Fruit fly (Drosophila melanogaster) S2 (cell line): Measurements from ENCODE around the gene cyst.

Experiments
- CG8478 ChIP-seq: fragments of >200 bp; optimal IDR thresholded peaks from 2 replicates; lab custom pipeline; 2018
- CTCF ChIP-seq, 2 experiments: fragments of >200 bp; optimal IDR thresholded peaks; 2 replicates each; lab custom pipeline; 2018

The cyst gene

dm6 chr2L:19518636-19519086 lies 10.1 kb upstream of the cyst start, which contains the start of gene CG10132:
Gene CG10132 (plus strand): TSS chr2L:19518824.
- TF ChIP-seq CG8478 (lab: Kevin White, UChicago) (no peak), CTCF (optimal IDR thresholded peaks at IDR 0.05; lab: Kevin White, UChicago) (no peak)

dm6 chr2L:19517154-19517814 lies 8.7 kb upstream of the cyst start, which contains the start of gene Hasp:
Gene Hasp (minus strand): TSS chr2L:19517204.
- TF ChIP-seq CG8478 (lab: Kevin White, UChicago) (no peak), CTCF (optimal IDR thresholded peaks at IDR 0.05; lab: Kevin White, UChicago) (no peak)

- no peak for TF ChIP-seq CG8478 (lab: Kevin White, UChicago)
- TF ChIP-seq CTCF (optimal IDR thresholded peaks at IDR 0.05; lab: Kevin White, UChicago), result no peak
Measured at dm6 chr2L:19516062-19516461, 7.5 kb upstream of the cyst start.

dm6 chr2L:19512184-19512583 lies 3.6 kb upstream of the cyst start:
- TF ChIP-seq CTCF (optimal IDR thresholded peaks at IDR 0.05; lab: Kevin White, UChicago), result no peak

dm6 chr2L:19506323-19506722 lies 2.2 kb downstream of the cyst start:
- TF ChIP-seq CTCF (optimal IDR thresholded peaks at IDR 0.05; lab: Kevin White, UChicago), result no peak

dm6 chr2L:19497983-19498382 lies 10.6 kb downstream of the cyst start, which contains the start of gene Top3alpha:
Gene Top3alpha (plus strand): TSS chr2L:19498168.
- no peak for TF ChIP-seq CTCF (optimal IDR thresholded peaks at IDR 0.05; lab: Kevin White, UChicago)
- no peak for TF ChIP-seq CG8478 (lab: Kevin White, UChicago)

- TF ChIP-seq CTCF (optimal IDR thresholded peaks at IDR 0.05; lab: Kevin White, UChicago), result no peak
- no peak for TF ChIP-seq CG8478 (lab: Kevin White, UChicago)
Measured at dm6 chr2L:19492934-19493686, 15.5 kb downstream of the cyst start, which contains the start of the genes swm and Ctu2. Gene swm (plus strand): TSS chr2L:19493251. Gene Ctu2 (minus strand): TSS chr2L:19493253.

dm6 chr2L:19489997-19490461 lies 18.5 kb downstream of the cyst start, which contains the start of the genes CG10194 and CG18094:
Gene CG10194 (minus strand): TSS chr2L:19490104.
Gene CG18094 (plus strand): TSS chr2L:19490262.
- TF ChIP-seq CG8478 (lab: Kevin White, UChicago) (no peak), CTCF (optimal IDR thresholded peaks at IDR 0.05; lab: Kevin White, UChicago) (no peak)

dm6 chr2L:19487190-19487589 lies 21.4 kb downstream of the cyst start, which contains the start of gene CG13083:
Gene CG13083 (plus strand): TSS chr2L:19487490.
- TF ChIP-seq CG8478 (lab: Kevin White, UChicago), result no peak
- TF ChIP-seq CTCF (optimal IDR thresholded peaks at IDR 0.05; lab: Kevin White, UChicago), result no peak

- TF ChIP-seq CG8478 (lab: Kevin White, UChicago), result no peak
- TF ChIP-seq CTCF (optimal IDR thresholded peaks at IDR 0.05; lab: Kevin White, UChicago), result no peak
Measured at dm6 chr2L:19484539-19484938, 24.0 kb downstream of the cyst start, which contains the start of the genes CG10195 and CG13084. Gene CG10195 (minus strand): TSS chr2L:19484705. Gene CG13084 (plus strand): TSS chr2L:19484930.

- TF ChIP-seq CG8478 (lab: Kevin White, UChicago), result no peak
- no peak for TF ChIP-seq CTCF (optimal IDR thresholded peaks at IDR 0.05; lab: Kevin White, UChicago)
Measured at dm6 chr2L:19480406-19481334, 27.9 kb downstream of the cyst start.

- TF ChIP-seq CTCF (optimal IDR thresholded peaks at IDR 0.05; lab: Kevin White, UChicago) (no peak), CG8478 (lab: Kevin White, UChicago) (no peak)
Measured at dm6 chr2L:19479249-19479984, 29.1 kb downstream of the cyst start.

dm6 chr2L:19473397-19474009 lies 35.1 kb downstream of the cyst start:
- TF ChIP-seq CTCF (optimal IDR thresholded peaks at IDR 0.05; lab: Kevin White, UChicago), result no peak
